Worm (Caenorhabditis elegans) whole organism, early embryonic: ENCODE data around the gene nhr-109.

ENCODE experiments used
- B0310.2 ChIP-seq: sonication (generic microtip); optimal IDR thresholded peaks from 2 replicates; lab custom pipeline; 2016; ENCODE audit warnings: mild to moderate bottlenecking, missing genetic modification characterization, missing compliant biosample characterization
- F13C5.2 ChIP-seq: sonication (generic microtip); optimal IDR thresholded peaks from 2 replicates; lab custom pipeline; 2017; ENCODE audit warnings: mild to moderate bottlenecking, missing genetic modification characterization, inconsistent platforms, missing compliant biosample characterization
- aly-1 ChIP-seq: sonication (generic microtip); optimal IDR thresholded peaks from 2 replicates; lab custom pipeline; 2016; ENCODE audit warnings: missing genetic modification characterization, missing compliant biosample characterization
- ama-1 ChIP-seq: fragments of 150-350 bp; optimal IDR thresholded peaks from 2 replicates; lab custom pipeline; 2014
- ceh-13 ChIP-seq: fragments of 200-800 bp; sonication (Bioruptor generic); optimal IDR thresholded peaks from 2 replicates; lab custom pipeline; 2018; ENCODE audit warnings: mild to moderate bottlenecking, missing genetic modification characterization, missing compliant biosample characterization
- ceh-36 ChIP-seq: sonication (generic microtip); optimal IDR thresholded peaks from 2 replicates; lab custom pipeline; 2016; ENCODE audit warnings: missing genetic modification characterization, inconsistent platforms, missing compliant biosample characterization
- ets-7 ChIP-seq: sonication (generic microtip); optimal IDR thresholded peaks from 2 replicates; lab custom pipeline; 2016; ENCODE audit warnings: missing genotype, missing genetic modification characterization, missing compliant biosample characterization
- flt-1 ChIP-seq: fragments of 200-800 bp; sonication (Bioruptor generic); IDR thresholded peaks from 2 replicates; pipeline ENCODE4 v1.3.6; 2022; ENCODE audit warnings: missing genetic modification characterization, missing compliant biosample characterization
- hmbx-1 ChIP-seq: sonication (generic microtip); optimal IDR thresholded peaks from 2 replicates; lab custom pipeline; 2016; ENCODE audit warnings: mild to moderate bottlenecking, missing genetic modification characterization, missing compliant biosample characterization
- hmg-4 ChIP-seq: fragments of 200-800 bp; sonication (Bioruptor generic); optimal IDR thresholded peaks from 2 replicates; lab custom pipeline; 2018; ENCODE audit warnings: mild to moderate bottlenecking, missing genetic modification characterization, missing compliant biosample characterization
- hnd-1 ChIP-seq: sonication (generic microtip); optimal IDR thresholded peaks from 2 replicates; lab custom pipeline; 2016; ENCODE audit warnings: missing genetic modification characterization, missing compliant biosample characterization
- pes-1 ChIP-seq: fragments of 200-800 bp; sonication (Bioruptor generic); IDR thresholded peaks from 2 replicates; pipeline ENCODE4 v1.3.6; 2022; ENCODE audit warnings: missing genetic modification reagents, missing genetic modification characterization, missing compliant biosample characterization
- scrt-1 ChIP-seq: fragments of 200-800 bp; sonication (Bioruptor generic); IDR thresholded peaks from 2 replicates; pipeline ENCODE4 v1.3.6; 2022; ENCODE audit warnings: missing genetic modification characterization, missing compliant biosample characterization
- sea-1 ChIP-seq: fragments of 200-800 bp; sonication (Bioruptor generic); conservative IDR thresholded peaks from 2 replicates; pipeline ENCODE4 v1.3.6; 2022; ENCODE audit warnings: missing genetic modification characterization, missing compliant biosample characterization
- tbx-11 ChIP-seq: fragments of 200-800 bp; sonication (Bioruptor generic); IDR thresholded peaks from 2 replicates; pipeline ENCODE4 v1.3.6; 2022; ENCODE audit warnings: missing genetic modification characterization, missing compliant biosample characterization
- tbx-37 ChIP-seq: fragments of 200-800 bp; sonication (Bioruptor generic); conservative IDR thresholded peaks from 2 replicates; pipeline ENCODE4 v1.3.6; 2022; ENCODE audit warnings: missing genetic modification reagents, missing genetic modification characterization, missing compliant biosample characterization
- tra-4 ChIP-seq: sonication (generic microtip); optimal IDR thresholded peaks from 2 replicates; lab custom pipeline; 2017; ENCODE audit warnings: missing genetic modification characterization, missing compliant biosample characterization

Gene nhr-109

ce11 chrII:4424807-4425206 lies 8.4 kb upstream of the nhr-109 start, which contains the start of the genes dcaf-13 and toe-1:
Gene dcaf-13 (minus strand): TSS chrII:4424902.
Gene toe-1 (plus strand): TSS chrII:4425167.
- TF ChIP-seq ets-7 (no peak), tbx-11 (GFP tag; lab: Robert Waterston, UW) (no peak), hmg-4 (no peak), tra-4 (no peak), tbx-37 (GFP tag; lab: Robert Waterston, UW) (no peak), hmbx-1 (tag; lab: Kevin White, UChicago) (no peak), hnd-1 (tag; lab: Kevin White, UChicago) (no peak), aly-1 (tag; lab: Kevin White, UChicago) (no peak), F13C5.2 (tag; lab: Kevin White, UChicago) (no peak), pes-1 (GFP tag; lab: Robert Waterston, UW) (no peak), ceh-36 (tag; lab: Kevin White, UChicago) (no peak), scrt-1 (GFP tag; lab: Robert Waterston, UW) (no peak), sea-1 (no peak), flt-1 (GFP tag; lab: Robert Waterston, UW) (no peak), B0310.2 (tag; lab: Kevin White, UChicago) (no peak), ama-1 (lab: Kevin White, UChicago) (no peak), ceh-13 (GFP tag; lab: Kevin White, UChicago) (no peak)

- TF ChIP-seq hnd-1 (tag; lab: Kevin White, UChicago): no peak
- no peak for TF ChIP-seq hmg-4
- TF ChIP-seq F13C5.2 (tag; lab: Kevin White, UChicago): no peak
- TF ChIP-seq tbx-37 (GFP tag; lab: Robert Waterston, UW): no peak
Observed at ce11 chrII:4428121-4428520, 5.0 kb upstream of the nhr-109 start.

- no peak for TF ChIP-seq pes-1 (GFP tag; lab: Robert Waterston, UW)
- no peak for TF ChIP-seq sea-1
- no peak for TF ChIP-seq hnd-1 (tag; lab: Kevin White, UChicago)
- TF ChIP-seq tbx-37 (GFP tag; lab: Robert Waterston, UW): no peak
- TF ChIP-seq B0310.2 (tag; lab: Kevin White, UChicago): no peak
- no peak for TF ChIP-seq tra-4
- no peak for TF ChIP-seq flt-1 (GFP tag; lab: Robert Waterston, UW)
- no peak for TF ChIP-seq ceh-13 (GFP tag; lab: Kevin White, UChicago)
- TF ChIP-seq F13C5.2 (tag; lab: Kevin White, UChicago): no peak
- no peak for TF ChIP-seq scrt-1 (GFP tag; lab: Robert Waterston, UW)
- no peak for TF ChIP-seq tbx-11 (GFP tag; lab: Robert Waterston, UW)
- TF ChIP-seq hmbx-1 (tag; lab: Kevin White, UChicago): no peak
- no peak for TF ChIP-seq ama-1 (lab: Kevin White, UChicago)
- no peak for TF ChIP-seq ets-7
Observed at ce11 chrII:4434278-4434677, 1.1 kb downstream of the nhr-109 start.

ce11 chrII:4435134-4435533 lies 2.0 kb downstream of the nhr-109 start, which contains the start of gene nhr-273:
Gene nhr-273 (plus strand): TSS chrII:4435300.
- TF ChIP-seq B0310.2 (tag; lab: Kevin White, UChicago): no peak

ce11 chrII:4438601-4439000 lies 5.4 kb downstream of the nhr-109 start, which contains the start of gene nhr-16:
Gene nhr-16 (plus strand): TSS chrII:4438805.
- TF ChIP-seq aly-1 (tag; lab: Kevin White, UChicago) (no peak), tbx-11 (GFP tag; lab: Robert Waterston, UW) (no peak), scrt-1 (GFP tag; lab: Robert Waterston, UW) (no peak), ceh-13 (GFP tag; lab: Kevin White, UChicago) (no peak), F13C5.2 (tag; lab: Kevin White, UChicago) (no peak)

- TF ChIP-seq flt-1 (GFP tag; lab: Robert Waterston, UW) (no peak), ets-7 (no peak), F13C5.2 (tag; lab: Kevin White, UChicago) (no peak), aly-1 (tag; lab: Kevin White, UChicago) (no peak), ceh-36 (tag; lab: Kevin White, UChicago) (no peak), scrt-1 (GFP tag; lab: Robert Waterston, UW) (no peak), tbx-11 (GFP tag; lab: Robert Waterston, UW) (no peak), ceh-13 (GFP tag; lab: Kevin White, UChicago) (no peak), hmbx-1 (tag; lab: Kevin White, UChicago) (no peak), sea-1 (no peak), tra-4 (no peak), pes-1 (GFP tag; lab: Robert Waterston, UW) (no peak), tbx-37 (GFP tag; lab: Robert Waterston, UW) (no peak), hmg-4 (no peak), ama-1 (lab: Kevin White, UChicago) (no peak), hnd-1 (tag; lab: Kevin White, UChicago) (no peak), B0310.2 (tag; lab: Kevin White, UChicago) (no peak)
Observed at ce11 chrII:4441278-4441677, 8.1 kb downstream of the nhr-109 start.

- TF ChIP-seq flt-1 (GFP tag; lab: Robert Waterston, UW) (no peak), tra-4 (no peak), ama-1 (lab: Kevin White, UChicago) (no peak), pes-1 (GFP tag; lab: Robert Waterston, UW) (no peak), scrt-1 (GFP tag; lab: Robert Waterston, UW) (no peak), tbx-37 (GFP tag; lab: Robert Waterston, UW) (no peak), ets-7 (no peak), ceh-13 (GFP tag; lab: Kevin White, UChicago) (no peak), F13C5.2 (tag; lab: Kevin White, UChicago) (no peak), tbx-11 (GFP tag; lab: Robert Waterston, UW) (no peak), aly-1 (tag; lab: Kevin White, UChicago) (no peak), hmg-4 (no peak), ceh-36 (tag; lab: Kevin White, UChicago) (no peak), sea-1 (no peak)
Observed at ce11 chrII:4444811-4445210, 11.6 kb downstream of the nhr-109 start.
